Fruit fly (Drosophila melanogaster): Measurements from ENCODE around the gene CG9922.

Gene CG9922

dm6 chr3R:14041647-14042046 is 5.4 kb upstream of the CG9922 start (continued):
- TF ChIP-seq CG17568 (GFP tag; optimal IDR thresholded peaks at IDR 0.05) (no peak), CG6175 (GFP tag; IDR thresholded peaks at IDR 0.05) (no peak), ap (GFP tag; IDR thresholded peaks at IDR 0.05) (no peak), CG10979 (tag; optimal IDR thresholded peaks at IDR 0.05) (peak; percentile 39), Fer2 (tag; optimal IDR thresholded peaks at IDR 0.05) (no peak), tup (GFP tag; optimal IDR thresholded peaks at IDR 0.05) (no peak), CG11247 (GFP tag; IDR thresholded peaks at IDR 0.05) (no peak), lab (GFP tag; optimal IDR thresholded peaks at IDR 0.05) (peak; percentile 85), bab2 (GFP tag; optimal IDR thresholded peaks at IDR 0.05) (no peak), slou (GFP tag; optimal IDR thresholded peaks at IDR 0.05) (no peak), zen (tag; optimal IDR thresholded peaks at IDR 0.05) (no peak), H15 (GFP tag; IDR thresholded peaks at IDR 0.05) (no peak), lmd (GFP tag; IDR thresholded peaks at IDR 0.05) (no peak), Dll (GFP tag; IDR thresholded peaks at IDR 0.05; ENCODE audit: partially characterized antibody) (no peak), CG13775 (GFP tag; optimal IDR thresholded peaks at IDR 0.05) (no peak), CG3847 (GFP tag; IDR thresholded peaks at IDR 0.05) (no peak), shn (GFP tag; optimal IDR thresholded peaks at IDR 0.05) (no peak), da (GFP tag; optimal IDR thresholded peaks at IDR 0.05) (no peak), Meics (GFP tag; optimal IDR thresholded peaks at IDR 0.05) (peak; percentile 4), jigr1 (GFP tag; IDR thresholded peaks at IDR 0.05) (no peak), PHDP (tag; optimal IDR thresholded peaks at IDR 0.05) (no peak), eyg (GFP tag; optimal IDR thresholded peaks at IDR 0.05) (no peak), CG18011 (GFP tag; optimal IDR thresholded peaks at IDR 0.05) (no peak), CG3726 (GFP tag; IDR thresholded peaks at IDR 0.05) (no peak), Myb (GFP tag; optimal IDR thresholded peaks at IDR 0.05) (no peak), CG13624 (GFP tag; optimal IDR thresholded peaks at IDR 0.05) (no peak), pho (GFP tag; optimal IDR thresholded peaks at IDR 0.05) (no peak), CG2129 (GFP tag; IDR thresholded peaks at IDR 0.05; ENCODE audit: partially characterized antibody) (no peak), CG10147 (GFP tag; optimal IDR thresholded peaks at IDR 0.05) (peak; percentile 26), Med (GFP tag) (peak; percentile 30), CG11504 (tag; optimal IDR thresholded peaks at IDR 0.05) (peak; percentile 58), gro (GFP tag; optimal IDR thresholded peaks at IDR 0.05) (peak; percentile 28), Sin3A (optimal IDR thresholded peaks at IDR 0.05) (no peak), CkIIα-i1 (GFP tag; IDR thresholded peaks at IDR 0.05) (no peak), NC2α (GFP tag; optimal IDR thresholded peaks at IDR 0.05) (no peak), dan (GFP tag; IDR thresholded peaks at IDR 0.05) (no peak), ab (GFP tag; optimal IDR thresholded peaks at IDR 0.05) (no peak), Jarid2 (GFP tag; optimal IDR thresholded peaks at IDR 0.05) (no peak), CG5953 (GFP tag; IDR thresholded peaks at IDR 0.05) (no peak), cwo (GFP tag; optimal IDR thresholded peaks at IDR 0.05) (no peak), vvl (GFP tag; IDR thresholded peaks at IDR 0.05) (no peak), dati (GFP tag; IDR thresholded peaks at IDR 0.05) (no peak), CG4360 (GFP tag; IDR thresholded peaks at IDR 0.05) (no peak), sna (GFP tag; IDR thresholded peaks at IDR 0.05; ENCODE audit: partially characterized antibody) (no peak), CG32767 (GFP tag; IDR thresholded peaks at IDR 0.05) (no peak), ato (GFP tag; IDR thresholded peaks at IDR 0.05; ENCODE audit: partially characterized antibody) (no peak), CG3163 (GFP tag; optimal IDR thresholded peaks at IDR 0.05) (no peak), Eip74EF (GFP tag; optimal IDR thresholded peaks at IDR 0.05) (no peak), sug (tag; optimal IDR thresholded peaks at IDR 0.05) (no peak), Hr51 (GFP tag; optimal IDR thresholded peaks at IDR 0.05) (peak in 1 of 2 experiments; percentile 42), Xbp1 (GFP tag; optimal IDR thresholded peaks at IDR 0.05) (no peak), Vsx1 (GFP tag; optimal IDR thresholded peaks at IDR 0.05) (no peak)
